Worm (Caenorhabditis elegans): ENCODE measurements around the gene daf-18.
A peak's percentile ranks its signal among the peaks of the same experiment; 100 is the strongest.

daf-18 gene

ce11 chrIV:425546-425945, 569 bp upstream of the daf-18 start (continued):
- TF ChIP-seq F57C9.4 (tag; optimal IDR thresholded peaks at IDR 0.05) (no peak), tbx-9 (tag; optimal IDR thresholded peaks at IDR 0.05; ENCODE audit: borderline replicate concordance) (no peak), egrh-3 (GFP tag; IDR thresholded peaks at IDR 0.05) (no peak; the same call in 1 of the 2 replicates), nfyb-1 (GFP tag; IDR thresholded peaks at IDR 0.05) (no peak), sea-2 (GFP tag; IDR thresholded peaks at IDR 0.05) (no peak), F23B12.7 (tag; optimal IDR thresholded peaks at IDR 0.05; ENCODE audit: insufficient read depth) (no peak), rcor-1 (GFP tag; IDR thresholded peaks at IDR 0.05) (0 out of 2 replicates have a peak, but pooled peaks have one; percentile 21), attf-6 (GFP tag; IDR thresholded peaks at IDR 0.05) (no peak), mes-4 (tag; optimal IDR thresholded peaks at IDR 0.05) (no peak), nhr-80 (tag; optimal IDR thresholded peaks at IDR 0.05) (no peak), lin-54 (GFP tag; optimal IDR thresholded peaks at IDR 0.05) (peak; percentile 65), attf-5 (GFP tag; optimal IDR thresholded peaks at IDR 0.05) (peak; percentile 33), athp-1 (tag; optimal IDR thresholded peaks at IDR 0.05) (no peak), mcd-1 (GFP tag; IDR thresholded peaks at IDR 0.05) (peak; percentile 31; the same call in 1 of the 2 replicates), tlf-1 (GFP tag; optimal IDR thresholded peaks at IDR 0.05) (peak; percentile 2), B0019.2 (GFP tag; conservative IDR thresholded peaks at IDR 0.05) (no peak), nhr-120 (GFP tag; IDR thresholded peaks at IDR 0.05) (no peak), ceh-91 (GFP tag; IDR thresholded peaks at IDR 0.05) (peak; percentile 37; the same call in 1 of the 2 replicates), gei-17 (GFP tag; optimal IDR thresholded peaks at IDR 0.05) (no peak), ZK185.1 (tag; optimal IDR thresholded peaks at IDR 0.05; ENCODE audit: poor library complexity, severe bottlenecking) (no peak), snpc-3.4 (tag; optimal IDR thresholded peaks at IDR 0.05) (peak; percentile 38), K11D2.4 (GFP tag; IDR thresholded peaks at IDR 0.05) (no peak), snpc-1.1 (tag; optimal IDR thresholded peaks at IDR 0.05; ENCODE audit: insufficient read depth) (peak; percentile 36), Y95B8A.8 (GFP tag; IDR thresholded peaks at IDR 0.05) (no peak), mel-28 (tag; optimal IDR thresholded peaks at IDR 0.05; ENCODE audit: borderline replicate concordance) (no peak), lin-35 (GFP tag; optimal IDR thresholded peaks at IDR 0.05) (peak in 1 of 3 experiments; percentile 19), ets-4 (GFP tag; optimal IDR thresholded peaks at IDR 0.05) (no peak), nfya-1 (tag; optimal IDR thresholded peaks at IDR 0.05; ENCODE audit: borderline replicate concordance, insufficient read depth) (no peak), aptf-3 (GFP tag; IDR thresholded peaks at IDR 0.05) (no peak), ceh-27 (GFP tag; optimal IDR thresholded peaks at IDR 0.05) (no peak), dpff-1 (tag; optimal IDR thresholded peaks at IDR 0.05) (no peak), repo-1 (tag; optimal IDR thresholded peaks at IDR 0.05) (no peak), Y67H2A.10 (GFP tag; conservative IDR thresholded peaks at IDR 0.05) (no peak), T26A5.8 (tag; optimal IDR thresholded peaks at IDR 0.05) (no peak), egl-18 (GFP tag; IDR thresholded peaks at IDR 0.05) (no peak), snpc-4 (GFP tag; optimal IDR thresholded peaks at IDR 0.05) (peak; percentile 35), snpc-4 (tag; optimal IDR thresholded peaks at IDR 0.05) (peak in 2 of 4 experiments; percentile 51 to 52), ztf-3 (GFP tag; optimal IDR thresholded peaks at IDR 0.05) (no peak), dox-1 (GFP tag; IDR thresholded peaks at IDR 0.05) (peak; percentile 18; the same call in 1 of the 2 replicates), hlh-12 (tag; optimal IDR thresholded peaks at IDR 0.05) (no peak), C17E4.6 (GFP tag; IDR thresholded peaks at IDR 0.05) (no peak), let-526 (GFP tag; IDR thresholded peaks at IDR 0.05) (no peak), ztf-6 (GFP tag; IDR thresholded peaks at IDR 0.05) (no peak), ztf-22 (GFP tag; optimal IDR thresholded peaks at IDR 0.05) (no peak), madf-8 (GFP tag; conservative IDR thresholded peaks at IDR 0.05) (no peak; the same call in 1 of the 2 replicates), bed-1 (GFP tag; IDR thresholded peaks at IDR 0.05) (no peak), let-607 (tag; optimal IDR thresholded peaks at IDR 0.05) (no peak), F49E8.2 (tag; optimal IDR thresholded peaks at IDR 0.05; ENCODE audit: insufficient read depth) (no peak)
